Worm (Caenorhabditis elegans) whole organism, midembryonic: Measurements from ENCODE around the gene phlp-2.

Source experiments
- T22C8.4 ChIP-seq: fragments of 200-800 bp; sonication (Bioruptor generic); IDR thresholded peaks from 2 replicates; pipeline ENCODE4 v1.3.6; 2022; ENCODE audit warnings: missing genetic modification characterization, missing compliant biosample characterization
- cog-1 ChIP-seq: sonication (generic microtip); optimal IDR thresholded peaks from 2 replicates; lab custom pipeline; 2016; ENCODE audit warnings: missing genetic modification characterization, missing compliant biosample characterization
- flt-1 ChIP-seq: fragments of 200-800 bp; sonication (Bioruptor generic); IDR thresholded peaks from 2 replicates; pipeline ENCODE4 v1.3.6; 2022; ENCODE audit warnings: missing genetic modification characterization, missing compliant biosample characterization
- klf-2 ChIP-seq: fragments of 200-800 bp; sonication (Bioruptor generic); conservative IDR thresholded peaks from 2 replicates; pipeline ENCODE4 v1.3.6; 2022; ENCODE audit warnings: missing genetic modification reagents, missing genetic modification characterization, missing compliant biosample characterization
- med-1 ChIP-seq: sonication (generic microtip); optimal IDR thresholded peaks from 2 replicates; lab custom pipeline; 2017; ENCODE audit warnings: missing genetic modification characterization, mild to moderate bottlenecking, missing compliant biosample characterization, antibody characterized with exemption, missing genetic modification reagents; ENCODE audit not compliant: insufficient read depth
- tab-1 ChIP-seq: fragments of 200-800 bp; sonication (Bioruptor generic); IDR thresholded peaks from 2 replicates; pipeline ENCODE4 v1.3.6; 2022; ENCODE audit warnings: missing genetic modification characterization, missing compliant biosample characterization
- ztf-23 ChIP-seq: fragments of 200-800 bp; sonication (Bioruptor generic); IDR thresholded peaks from 2 replicates; pipeline ENCODE4 v1.3.6; 2022; ENCODE audit warnings: missing genetic modification reagents, missing genetic modification characterization, missing compliant biosample characterization
- ztf-29 ChIP-seq: fragments of 200-800 bp; sonication (Bioruptor generic); IDR thresholded peaks from 2 replicates; pipeline ENCODE4 v1.3.6; 2022; ENCODE audit warnings: missing genetic modification reagents, missing genetic modification characterization, missing compliant biosample characterization

DNA sequence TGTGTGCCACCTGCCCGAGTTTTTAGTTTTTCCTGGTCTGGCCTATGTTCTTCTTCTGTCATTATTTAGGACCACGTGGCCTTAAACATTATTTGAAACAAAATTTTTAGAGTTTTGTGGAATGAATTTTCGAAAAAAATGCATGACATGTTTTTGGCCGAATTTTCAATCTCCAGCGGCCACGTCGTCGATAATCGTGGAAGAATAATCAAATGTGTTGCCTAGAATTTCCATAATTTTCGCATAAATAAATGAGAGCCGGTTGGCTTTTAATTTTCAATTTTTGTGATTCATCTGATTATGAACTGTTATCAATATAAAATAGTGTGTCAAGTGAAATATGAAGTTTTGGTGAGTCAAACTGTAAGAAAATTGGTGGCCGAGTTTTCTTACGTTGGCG, 48.4 kb upstream of the phlp-2 start, which contains the start of gene C01G12.16:
- TF ChIP-seq ztf-29 (no peak), flt-1 (GFP tag; lab: Robert Waterston, UW) (no peak), klf-2 (GFP tag; lab: Robert Waterston, UW) (no peak), tab-1 (GFP tag; lab: Robert Waterston, UW) (no peak), med-1 (GFP tag; lab: Kevin White, UChicago) (no peak), cog-1 (no peak), ztf-23 (GFP tag; lab: Robert Waterston, UW) (no peak), T22C8.4 (GFP tag; lab: Robert Waterston, UW) (no peak)
